Fruit fly (Drosophila melanogaster): ENCODE data around the gene CG17600.

CG17600 gene

dm6 chrX:22481860-22482544 lies 33.0 kb upstream of the CG17600 start, which contains the start of the genes Cp110 and CG12576 (continued):
- TF ChIP-seq nmo (GFP tag; optimal IDR thresholded peaks at IDR 0.05) (no peak), CrebB (tag; optimal IDR thresholded peaks at IDR 0.05) (no peak), CG1233 (GFP tag; optimal IDR thresholded peaks at IDR 0.05) (no peak), luna (GFP tag; optimal IDR thresholded peaks at IDR 0.05) (no peak), emc (GFP tag; optimal IDR thresholded peaks at IDR 0.05) (no peak), CG33213 (GFP tag; optimal IDR thresholded peaks at IDR 0.05) (no peak), CG10979 (tag; optimal IDR thresholded peaks at IDR 0.05) (no peak), Max (GFP tag; optimal IDR thresholded peaks at IDR 0.05) (no peak), Eip74EF (GFP tag; optimal IDR thresholded peaks at IDR 0.05) (no peak), trh (GFP tag; optimal IDR thresholded peaks at IDR 0.05) (no peak), CG5245 (GFP tag; optimal IDR thresholded peaks at IDR 0.05) (no peak), oc (tag; optimal IDR thresholded peaks at IDR 0.05) (no peak), shn (GFP tag; optimal IDR thresholded peaks at IDR 0.05) (no peak), Dfd (GFP tag; optimal IDR thresholded peaks at IDR 0.05) (no peak), sqz (GFP tag; optimal IDR thresholded peaks at IDR 0.05) (no peak), CG31224 (GFP tag; IDR thresholded peaks at IDR 0.05) (no peak), CG6175 (GFP tag; IDR thresholded peaks at IDR 0.05) (no peak), CG11398 (GFP tag; optimal IDR thresholded peaks at IDR 0.05) (no peak), CG33557 (GFP tag; optimal IDR thresholded peaks at IDR 0.05) (no peak), CG15011 (GFP tag; optimal IDR thresholded peaks at IDR 0.05) (no peak), Lhr (GFP tag; optimal IDR thresholded peaks at IDR 0.05) (peak; percentile 8), Opbp (GFP tag; IDR thresholded peaks at IDR 0.05; ENCODE audit: partially characterized antibody) (0 out of 3 replicates have a peak, but pooled peaks have one; percentile 45), CG10959 (GFP tag; IDR thresholded peaks at IDR 0.05) (no peak), pnt (GFP tag; optimal IDR thresholded peaks at IDR 0.05) (no peak), MESR4 (GFP tag; optimal IDR thresholded peaks at IDR 0.05) (peak; percentile 33), CkIIα-i1 (GFP tag; IDR thresholded peaks at IDR 0.05) (no peak), CG1603 (tag; optimal IDR thresholded peaks at IDR 0.05) (peak; percentile 34), jumu (GFP tag; optimal IDR thresholded peaks at IDR 0.05) (no peak), Hand (GFP tag; optimal IDR thresholded peaks at IDR 0.05) (no peak), ci (GFP tag; IDR thresholded peaks at IDR 0.05) (no peak), Atf3 (GFP tag; optimal IDR thresholded peaks at IDR 0.05) (no peak), dimm (GFP tag; IDR thresholded peaks at IDR 0.05) (no peak), odd (GFP tag; optimal IDR thresholded peaks at IDR 0.05) (no peak), NC2β (GFP tag; optimal IDR thresholded peaks at IDR 0.05) (no peak), Taf1 (GFP tag; IDR thresholded peaks at IDR 0.05) (no peak), CG7987 (GFP tag; optimal IDR thresholded peaks at IDR 0.05) (no peak), Dp (GFP tag; optimal IDR thresholded peaks at IDR 0.05) (peak; percentile 68), Dek (tag; optimal IDR thresholded peaks at IDR 0.05) (no peak), ems (GFP tag; optimal IDR thresholded peaks at IDR 0.05) (no peak), Vsx1 (GFP tag; optimal IDR thresholded peaks at IDR 0.05) (no peak), CG32767 (GFP tag; IDR thresholded peaks at IDR 0.05) (no peak), toy (GFP tag; IDR thresholded peaks at IDR 0.05) (no peak), CG18262 (tag; optimal IDR thresholded peaks at IDR 0.05) (no peak), mld (GFP tag; IDR thresholded peaks at IDR 0.05; ENCODE audit: partially characterized antibody) (0 out of 3 replicates have a peak, but pooled peaks have one; percentile 21), CG17186 (GFP tag; optimal IDR thresholded peaks at IDR 0.05) (peak; percentile 8), Optix (GFP tag; IDR thresholded peaks at IDR 0.05) (no peak), sna (GFP tag; IDR thresholded peaks at IDR 0.05; ENCODE audit: partially characterized antibody) (no peak), CG12104 (GFP tag; optimal IDR thresholded peaks at IDR 0.05) (no peak), CG6654 (GFP tag; optimal IDR thresholded peaks at IDR 0.05) (no peak), pb (GFP tag; optimal IDR thresholded peaks at IDR 0.05) (no peak)

Data from whole organism, embryonic.